Worm (Caenorhabditis elegans) whole organism, L3 larva: Measurements from ENCODE around the gene C25E10.8.

ENCODE experiments used
- ama-1 ChIP-seq: fragments of 150-350 bp; optimal IDR thresholded peaks from 2 replicates; lab custom pipeline; 2018
- ceh-28 ChIP-seq: fragments of 150-350 bp; optimal IDR thresholded peaks from 2 replicates; lab custom pipeline; 2014; ENCODE audit warnings: missing biosample characterization, missing genetic modification reagents, missing genetic modification characterization
- egl-5 ChIP-seq: fragments of 150-350 bp; optimal IDR thresholded peaks from 2 replicates; lab custom pipeline; 2017; ENCODE audit warnings: missing biosample characterization, missing genetic modification reagents, missing genetic modification characterization, inconsistent platforms
- elt-1 ChIP-seq: fragments of 150-350 bp; optimal IDR thresholded peaks from 2 replicates; lab custom pipeline; 2014; ENCODE audit warnings: missing biosample characterization, missing genetic modification characterization
- elt-2 ChIP-seq: sonication (generic microtip); optimal IDR thresholded peaks from 2 replicates; lab custom pipeline; 2016; ENCODE audit warnings: missing genetic modification reagents, mild to moderate bottlenecking, missing genetic modification characterization, missing compliant biosample characterization
- elt-3 ChIP-seq, 3 experiments: fragments of 150-350 bp in 1 of 3; sonication (generic microtip) in 2 of 3; optimal IDR thresholded peaks; 2 replicates in 2 of 3; 4 replicates in 1 of 3; lab custom pipeline; 2014 to 2017; ENCODE audit warnings: missing biosample characterization in 3 of 3, missing genetic modification characterization in 3 of 3
- fkh-10 ChIP-seq: sonication (generic microtip); optimal IDR thresholded peaks from 2 replicates; lab custom pipeline; 2017; ENCODE audit warnings: missing biosample characterization, missing genetic modification reagents, missing genetic modification characterization
- fos-1 ChIP-seq: fragments of 150-350 bp; optimal IDR thresholded peaks from 2 replicates; lab custom pipeline; 2014; ENCODE audit warnings: missing biosample characterization, missing genetic modification characterization
- hmg-11 ChIP-seq: sonication (generic microtip); optimal IDR thresholded peaks from 2 replicates; lab custom pipeline; 2016; ENCODE audit warnings: missing genetic modification characterization, missing compliant biosample characterization
- jun-1 ChIP-seq: fragments of 150-350 bp; optimal IDR thresholded peaks from 2 replicates; lab custom pipeline; 2014; ENCODE audit warnings: missing biosample characterization, missing genetic modification reagents, missing genetic modification characterization
- lin-39 ChIP-seq: fragments of 150-350 bp; optimal IDR thresholded peaks from 2 replicates; lab custom pipeline; 2018; ENCODE audit warnings: missing biosample characterization, missing genetic modification reagents, missing genetic modification characterization
- lsy-12 ChIP-seq: sonication (generic microtip); optimal IDR thresholded peaks from 2 replicates; lab custom pipeline; 2016; ENCODE audit warnings: mild to moderate bottlenecking, missing genetic modification characterization, missing compliant biosample characterization
- mdl-1 ChIP-seq: fragments of 150-350 bp; optimal IDR thresholded peaks from 2 replicates; lab custom pipeline; 2014; ENCODE audit warnings: missing biosample characterization, missing genetic modification characterization
- mml-1 ChIP-seq: fragments of 150-350 bp; sonication (generic microtip); optimal IDR thresholded peaks from 3 replicates; lab custom pipeline; 2014; ENCODE audit warnings: missing biosample characterization, missing genetic modification characterization
- nfya-1 ChIP-seq: sonication (generic microtip); optimal IDR thresholded peaks from 2 replicates; lab custom pipeline; 2017; ENCODE audit warnings: missing genetic modification characterization, mild to moderate bottlenecking, missing compliant biosample characterization, antibody characterized with exemption, moderate library complexity; ENCODE audit not compliant: insufficient read depth
- nhr-12 ChIP-seq: fragments of 150-350 bp; optimal IDR thresholded peaks from 2 replicates; lab custom pipeline; 2014; ENCODE audit warnings: missing biosample characterization, missing genetic modification characterization
- nhr-23 ChIP-seq: fragments of 150-350 bp; optimal IDR thresholded peaks from 2 replicates; lab custom pipeline; 2014; ENCODE audit warnings: missing biosample characterization, missing genetic modification reagents, missing genetic modification characterization
- nhr-237 ChIP-seq: fragments of 150-350 bp; optimal IDR thresholded peaks from 2 replicates; lab custom pipeline; 2014; ENCODE audit warnings: missing biosample characterization, missing genetic modification characterization
- nhr-25 ChIP-seq: sonication (generic microtip); optimal IDR thresholded peaks from 2 replicates; lab custom pipeline; 2017; ENCODE audit warnings: missing biosample characterization, missing genetic modification characterization
- nhr-43 ChIP-seq: sonication (generic microtip); optimal IDR thresholded peaks from 2 replicates; lab custom pipeline; 2016; ENCODE audit warnings: mild to moderate bottlenecking, missing genetic modification characterization, missing compliant biosample characterization; ENCODE audit not compliant: poor library complexity, severe bottlenecking
- nhr-76 ChIP-seq: fragments of 150-350 bp; sonication (generic microtip); optimal IDR thresholded peaks from 5 replicates; lab custom pipeline; 2014; ENCODE audit warnings: missing biosample characterization, missing genetic modification characterization
- nhr-77 ChIP-seq: fragments of 150-350 bp; optimal IDR thresholded peaks from 2 replicates; lab custom pipeline; 2014; ENCODE audit warnings: missing biosample characterization, missing genetic modification characterization
- pha-4 ChIP-seq: fragments of 150-350 bp; optimal IDR thresholded peaks from 2 replicates; lab custom pipeline; 2014; ENCODE audit warnings: missing biosample characterization, missing genetic modification reagents, missing genetic modification characterization
- pqm-1 ChIP-seq: fragments of 150-350 bp; optimal IDR thresholded peaks from 2 replicates; lab custom pipeline; 2017; ENCODE audit warnings: missing biosample characterization, missing genetic modification characterization, inconsistent platforms
- skn-1 ChIP-seq: fragments of 150-350 bp; optimal IDR thresholded peaks from 2 replicates; lab custom pipeline; 2014; ENCODE audit warnings: missing biosample characterization, missing genetic modification characterization
- snpc-4 ChIP-seq: fragments of 150-350 bp; optimal IDR thresholded peaks from 2 replicates; lab custom pipeline; 2014; ENCODE audit warnings: missing biosample characterization, missing genetic modification characterization
- tbx-2 ChIP-seq: sonication (generic microtip); optimal IDR thresholded peaks from 2 replicates; lab custom pipeline; 2016; ENCODE audit warnings: mild to moderate bottlenecking, missing genetic modification characterization, missing compliant biosample characterization
- zag-1 ChIP-seq: fragments of 150-350 bp; optimal IDR thresholded peaks from 2 replicates; lab custom pipeline; 2014; ENCODE audit warnings: missing biosample characterization, missing genetic modification characterization
- ztf-11 ChIP-seq: fragments of 150-350 bp; optimal IDR thresholded peaks from 2 replicates; lab custom pipeline; 2014; ENCODE audit warnings: missing biosample characterization, missing genetic modification characterization
- ztf-4 ChIP-seq: fragments of 150-350 bp; optimal IDR thresholded peaks from 2 replicates; lab custom pipeline; 2014; ENCODE audit warnings: missing biosample characterization, missing genetic modification characterization

C25E10.8 gene

ce11 chrV:9094976-9095375 is 41.1 kb upstream of the C25E10.8 start:
- no peak for TF ChIP-seq jun-1 (tag; lab: Kevin White, UChicago)
- TF ChIP-seq pha-4 (tag; lab: Kevin White, UChicago): peak; percentile 50
- peak; percentile 61 for TF ChIP-seq pqm-1 (tag; lab: Kevin White, UChicago)
- TF ChIP-seq fkh-10 (GFP tag; lab: Kevin White, UChicago): peak; percentile 41

DNA sequence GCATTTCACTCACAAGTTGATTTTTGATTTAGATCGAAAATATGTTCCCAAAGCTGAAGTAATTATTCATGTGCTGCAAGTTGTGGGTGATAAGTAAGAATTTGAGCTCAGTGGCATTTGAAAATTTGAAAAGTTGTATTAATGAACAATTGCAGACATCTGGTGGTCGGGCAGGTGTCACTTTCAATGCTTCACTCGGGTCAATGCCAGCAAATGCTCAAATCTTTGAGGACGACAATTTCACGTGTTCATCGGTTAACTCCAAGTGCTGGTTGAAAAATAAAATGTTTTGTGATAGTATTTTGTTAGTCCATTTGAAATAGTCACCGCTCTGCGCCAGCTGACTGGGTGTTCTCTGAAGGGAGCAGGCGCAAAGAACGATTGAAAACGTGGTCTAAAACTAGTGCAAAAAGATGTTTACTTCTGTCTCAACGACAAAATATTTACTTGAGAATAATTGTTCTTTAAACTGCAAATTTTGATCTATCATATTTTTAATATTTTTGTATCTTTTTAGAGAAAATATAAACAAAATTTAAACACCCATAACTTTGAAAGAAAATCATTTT is 40.3 kb upstream of the C25E10.8 start:
- TF ChIP-seq elt-1 (tag; lab: Kevin White, UChicago) (no peak), nhr-237 (no peak), lin-39 (tag; lab: Kevin White, UChicago) (peak; percentile 76), egl-5 (tag; lab: Kevin White, UChicago) (peak; percentile 43), pqm-1 (tag; lab: Kevin White, UChicago) (peak; percentile 82), elt-2 (tag; lab: Kevin White, UChicago) (peak; percentile 76), fos-1 (tag; lab: Kevin White, UChicago) (no peak), mdl-1 (tag; lab: Kevin White, UChicago) (peak; percentile 3), jun-1 (tag; lab: Kevin White, UChicago) (peak; percentile 63), lsy-12 (tag; lab: Kevin White, UChicago) (peak; percentile 15), hmg-11 (no peak), nhr-12 (tag; lab: Kevin White, UChicago) (no peak), pha-4 (tag; lab: Kevin White, UChicago) (peak; percentile 96), nfya-1 (tag; lab: Kevin White, UChicago) (peak; percentile 14)
- TF ChIP-seq, all 47 proteins: peak for 9

DNA sequence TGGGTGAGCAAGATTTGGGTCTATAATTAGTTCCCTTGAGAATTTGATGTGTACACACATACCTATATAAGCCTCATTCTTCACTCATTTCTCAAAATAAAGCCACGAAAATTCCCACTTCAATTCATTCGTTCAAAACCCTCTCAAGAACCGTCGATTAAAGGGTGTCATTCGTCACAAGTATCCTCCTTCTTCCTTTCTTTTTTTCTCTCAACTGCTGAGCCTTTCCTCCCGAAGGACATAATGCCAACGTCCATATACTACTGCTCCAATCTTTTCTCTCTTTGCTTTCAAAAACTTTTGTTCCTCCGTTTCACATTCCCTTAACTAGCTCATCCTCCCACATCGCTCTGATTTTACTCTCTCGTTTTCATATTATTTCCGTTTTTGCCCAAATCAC is 38.3 kb upstream of the C25E10.8 start, which contains the start of gene T27E4.1:
Gene T27E4.1, plus strand, starts transcription at position 137 of the 400 bp plus-strand sequence.
- TF ChIP-seq lin-39 (tag; lab: Kevin White, UChicago) (peak; percentile 44), fos-1 (tag; lab: Kevin White, UChicago) (no peak)
- TF ChIP-seq, all 47 proteins: peak for 1

ce11 chrV:9088758-9089157 is 34.9 kb upstream of the C25E10.8 start:
- peak; percentile 10 for TF ChIP-seq snpc-4 (tag; lab: Kevin White, UChicago)
- no peak for TF ChIP-seq ztf-11 (tag; lab: Kevin White, UChicago)
- peak; percentile 42 for TF ChIP-seq lsy-12 (tag; lab: Kevin White, UChicago)
- no peak for TF ChIP-seq ztf-4 (tag; lab: Kevin White, UChicago)
- TF ChIP-seq nhr-77 (tag; lab: Kevin White, UChicago): no peak
- peak; percentile 48 for TF ChIP-seq nfya-1 (tag; lab: Kevin White, UChicago)
- TF ChIP-seq ama-1: peak; percentile 99

ce11 chrV:9085845-9086244 is 32.0 kb upstream of the C25E10.8 start:
- TF ChIP-seq jun-1 (tag; lab: Kevin White, UChicago) (peak; percentile 43), pqm-1 (tag; lab: Kevin White, UChicago) (peak; percentile 15), mdl-1 (tag; lab: Kevin White, UChicago) (no peak), skn-1 (tag; lab: Kevin White, UChicago) (no peak), elt-3 (tag; optimal IDR thresholded peaks at IDR 0.05; lab: Kevin White, UChicago) (peak in 1 of 3 experiments; percentile 84), nhr-12 (tag; lab: Kevin White, UChicago) (no peak), nfya-1 (tag; lab: Kevin White, UChicago) (no peak), ceh-28 (tag; lab: Kevin White, UChicago) (peak; percentile 58), zag-1 (tag; lab: Kevin White, UChicago) (no peak), nhr-43 (tag; lab: Kevin White, UChicago) (peak; percentile 88), nhr-23 (tag; lab: Kevin White, UChicago) (peak; percentile 89), tbx-2 (tag; lab: Kevin White, UChicago) (peak; percentile 22), elt-2 (tag; lab: Kevin White, UChicago) (peak; percentile 34), nhr-25 (tag; lab: Kevin White, UChicago) (peak; percentile 73), nhr-237 (no peak), nhr-76 (tag; lab: Kevin White, UChicago) (no peak), nhr-77 (tag; lab: Kevin White, UChicago) (no peak)

ce11 chrV:9084252-9084651 is 30.4 kb upstream of the C25E10.8 start:
- TF ChIP-seq nhr-25 (tag; lab: Kevin White, UChicago) (peak; percentile 12), mml-1 (tag; lab: Kevin White, UChicago) (no peak), fos-1 (tag; lab: Kevin White, UChicago) (no peak), nhr-43 (tag; lab: Kevin White, UChicago) (peak; percentile 11), nhr-23 (tag; lab: Kevin White, UChicago) (peak; percentile 37)
